Fruit fly (Drosophila melanogaster): ENCODE measurements around the gene CG7194.

CG7194 gene

dm6 chr3L:8338921-8339320, 35.1 kb upstream of the CG7194 start, which contains the start of gene Pex2 (continued):
- TF ChIP-seq MESR4 (GFP tag; optimal IDR thresholded peaks at IDR 0.05) (peak; percentile 28), CG18599 (GFP tag; optimal IDR thresholded peaks at IDR 0.05) (no peak), nau (GFP tag; optimal IDR thresholded peaks at IDR 0.05) (no peak), ci (GFP tag; IDR thresholded peaks at IDR 0.05) (no peak; the same call in 2 of the 3 replicates), lbe (GFP tag; optimal IDR thresholded peaks at IDR 0.05) (peak; percentile 41), org-1 (GFP tag; optimal IDR thresholded peaks at IDR 0.05) (no peak), tx (GFP tag; optimal IDR thresholded peaks at IDR 0.05) (no peak), vvl (GFP tag; IDR thresholded peaks at IDR 0.05) (no peak), cato (GFP tag; optimal IDR thresholded peaks at IDR 0.05; ENCODE audit: borderline replicate concordance) (no peak), Rfx (GFP tag; IDR thresholded peaks at IDR 0.05) (peak; percentile 23; the same call in 1 of the 2 replicates), CG11723 (GFP tag; optimal IDR thresholded peaks at IDR 0.05) (no peak), klu (GFP tag; IDR thresholded peaks at IDR 0.05) (no peak), TFAM (GFP tag; optimal IDR thresholded peaks at IDR 0.05) (no peak), CG30431 (GFP tag; optimal IDR thresholded peaks at IDR 0.05) (no peak), ase (GFP tag; IDR thresholded peaks at IDR 0.05) (no peak), Opbp (GFP tag; IDR thresholded peaks at IDR 0.05; ENCODE audit: partially characterized antibody) (no peak), lab (GFP tag; optimal IDR thresholded peaks at IDR 0.05) (peak; percentile 30), ERR (GFP tag; optimal IDR thresholded peaks at IDR 0.05) (no peak), pzg (GFP tag; optimal IDR thresholded peaks at IDR 0.05) (peak; percentile 64), gcm (GFP tag; optimal IDR thresholded peaks at IDR 0.05) (peak; percentile 15), ftz-f1 (GFP tag; optimal IDR thresholded peaks at IDR 0.05) (no peak), CG8944 (GFP tag; optimal IDR thresholded peaks at IDR 0.05) (no peak), wek (GFP tag; optimal IDR thresholded peaks at IDR 0.05) (no peak), CG4730 (GFP tag; IDR thresholded peaks at IDR 0.05) (no peak), CG7987 (GFP tag; optimal IDR thresholded peaks at IDR 0.05) (no peak), CG6791 (GFP tag; IDR thresholded peaks at IDR 0.05; ENCODE audit: partially characterized antibody) (0 out of 3 replicates have a peak, but pooled peaks have one; percentile 56), sob (GFP tag; IDR thresholded peaks at IDR 0.05) (peak; percentile 8; the same call in 1 of the 2 replicates), exex (tag; optimal IDR thresholded peaks at IDR 0.05) (no peak), CG15269 (tag; optimal IDR thresholded peaks at IDR 0.05) (no peak), sr (GFP tag; IDR thresholded peaks at IDR 0.05) (no peak), trem (tag; optimal IDR thresholded peaks at IDR 0.05) (peak; percentile 36), CG9932 (GFP tag; IDR thresholded peaks at IDR 0.05) (peak; percentile 22; the same call in 1 of the 2 replicates), CG31388 (GFP tag; optimal IDR thresholded peaks at IDR 0.05) (no peak), CG2120 (GFP tag; optimal IDR thresholded peaks at IDR 0.05) (peak; percentile 32), zen2 (GFP tag; IDR thresholded peaks at IDR 0.05; ENCODE audit: partially characterized antibody) (no peak), Nf-YB (GFP tag; optimal IDR thresholded peaks at IDR 0.05) (no peak), dan (GFP tag; IDR thresholded peaks at IDR 0.05) (no peak), CG6683 (GFP tag; optimal IDR thresholded peaks at IDR 0.05) (no peak), Vsx1 (GFP tag; optimal IDR thresholded peaks at IDR 0.05) (peak; percentile 2), Fer1 (GFP tag; optimal IDR thresholded peaks at IDR 0.05) (no peak), fd96Cb (tag; optimal IDR thresholded peaks at IDR 0.05) (no peak), sna (GFP tag; IDR thresholded peaks at IDR 0.05; ENCODE audit: partially characterized antibody) (peak; percentile 34; the same call in 1 of the 2 replicates), Hey (tag; optimal IDR thresholded peaks at IDR 0.05) (no peak), sima (GFP tag; optimal IDR thresholded peaks at IDR 0.05) (no peak), CG16815 (GFP tag; optimal IDR thresholded peaks at IDR 0.05) (no peak), Mad (GFP tag; optimal IDR thresholded peaks at IDR 0.05) (no peak), CG3065 (GFP tag; optimal IDR thresholded peaks at IDR 0.05) (no peak), sens (GFP tag) (peak; percentile 78), CG33213 (GFP tag; optimal IDR thresholded peaks at IDR 0.05) (peak; percentile 13), schlank (tag; optimal IDR thresholded peaks at IDR 0.05) (no peak), CG17612 (GFP tag; IDR thresholded peaks at IDR 0.05) (no peak)

All from whole organism, embryonic.